Worm (Caenorhabditis elegans) whole organism, L1 larva: ENCODE data around the gene zif-1.

Source experiments
- ceh-88 ChIP-seq: fragments of 200-800 bp; sonication (Bioruptor generic); IDR thresholded peaks from 2 replicates; pipeline ENCODE4 v1.3.6; 2022; ENCODE audit warnings: missing genetic modification characterization, missing compliant biosample characterization
- efl-1 ChIP-seq, 4 experiments: fragments of 150-350 bp; optimal IDR thresholded peaks in 3 of 4; peaks in 1 of 4; 1 replicate in 1 of 4; 2 replicates in 3 of 4; lab custom pipeline; 2014; ENCODE audit warnings: missing biosample characterization in 2 of 4, missing genetic modification characterization in 2 of 4, missing genetic modification reagents in 2 of 4
- elt-2 ChIP-seq: sonication (generic microtip); optimal IDR thresholded peaks from 2 replicates; lab custom pipeline; 2016; ENCODE audit warnings: missing genetic modification characterization, mild to moderate bottlenecking, inconsistent platforms, missing compliant biosample characterization, missing genetic modification reagents

- no peak for TF ChIP-seq elt-2 (tag; lab: Kevin White, UChicago)
- peak; percentile 57 to 79 for TF ChIP-seq efl-1 (optimal IDR thresholded peaks at IDR 0.05; lab: Kevin White, UChicago)
- TF ChIP-seq efl-1 (GFP tag; optimal IDR thresholded peaks at IDR 0.05 in 1 of 2; lab: Kevin White, UChicago): peak; percentile 82 to 96
- no peak for TF ChIP-seq ceh-88 (GFP tag; lab: Robert Waterston, UW)
Measured at ce11 chrIII:8956146-8956646, 46.4 kb upstream of the zif-1 start, which contains the start of the genes ZK643.5 and ZK643.2.
